Worm (Caenorhabditis elegans): ENCODE results near the gene ZK616.2.

ZK616.2 gene

ce11 chrIV:5366567-5366966 lies 31.1 kb upstream of the ZK616.2 start, which contains the start of gene sand-1:
Gene sand-1 (plus strand): TSS chrIV:5366867.
- no peak for TF ChIP-seq elt-1 (tag; optimal IDR thresholded peaks at IDR 0.05)

ce11 chrIV:5367899-5368298 lies 29.7 kb upstream of the ZK616.2 start:
- TF ChIP-seq F13H6.1 (tag; optimal IDR thresholded peaks at IDR 0.05) (no peak), zag-1 (tag; optimal IDR thresholded peaks at IDR 0.05) (no peak), lin-11 (tag; optimal IDR thresholded peaks at IDR 0.05) (no peak), ZK546.5 (tag; optimal IDR thresholded peaks at IDR 0.05) (no peak), peb-1 (tag; optimal IDR thresholded peaks at IDR 0.05) (no peak)

- TF ChIP-seq F13H6.1 (tag; optimal IDR thresholded peaks at IDR 0.05) = peak; percentile 29
- peak; percentile 34 for TF ChIP-seq crh-2 (tag; optimal IDR thresholded peaks at IDR 0.05)
- no peak for TF ChIP-seq nhr-6 (tag; optimal IDR thresholded peaks at IDR 0.05)
- TF ChIP-seq C34F6.9 (tag; optimal IDR thresholded peaks at IDR 0.05) = peak; percentile 63
- no peak for TF ChIP-seq aly-2 (tag; optimal IDR thresholded peaks at IDR 0.05)
- no peak for TF ChIP-seq R02D3.7 (tag; optimal IDR thresholded peaks at IDR 0.05)
- peak; percentile 37 for TF ChIP-seq snpc-4 (tag; optimal IDR thresholded peaks at IDR 0.05)
- TF ChIP-seq nhr-129 (tag; optimal IDR thresholded peaks at IDR 0.05) = peak; percentile 50
- TF ChIP-seq unc-55 (GFP tag; optimal IDR thresholded peaks at IDR 0.05) = peak; percentile 52
- no peak for TF ChIP-seq elt-3 (tag; optimal IDR thresholded peaks at IDR 0.05)
- peak in 1 of 2 experiments; percentile 45 for TF ChIP-seq lsy-2 (tag; optimal IDR thresholded peaks at IDR 0.05)
- TF ChIP-seq sma-9 (GFP tag; optimal IDR thresholded peaks at IDR 0.05) = peak; percentile 11
- no peak for TF ChIP-seq sma-9 (tag; optimal IDR thresholded peaks at IDR 0.05)
- peak; percentile 20 for TF ChIP-seq nhr-25 (tag; optimal IDR thresholded peaks at IDR 0.05)
These were observed 28.8 kb upstream of the ZK616.2 start for ce11 chrIV:5368860-5369259.

ce11 chrIV:5369414-5369813 lies 28.2 kb upstream of the ZK616.2 start, which contains the start of gene F41H10.3:
Gene F41H10.3 (plus strand): TSS chrIV:5369801.
- TF ChIP-seq egl-27 (tag; optimal IDR thresholded peaks at IDR 0.05) = no peak
- peak; percentile 2 for TF ChIP-seq C34F6.9 (tag; optimal IDR thresholded peaks at IDR 0.05)

ce11 chrIV:5370914-5371313 lies 26.7 kb upstream of the ZK616.2 start:
- no peak for TF ChIP-seq sma-3 (GFP tag; optimal IDR thresholded peaks at IDR 0.05)
- no peak for TF ChIP-seq C34F6.9 (tag; optimal IDR thresholded peaks at IDR 0.05)
- TF ChIP-seq ztf-4 (tag; optimal IDR thresholded peaks at IDR 0.05) = no peak
- no peak for TF ChIP-seq nhr-77 (tag; optimal IDR thresholded peaks at IDR 0.05)
- TF ChIP-seq mbf-1 (tag; optimal IDR thresholded peaks at IDR 0.05) = no peak
- no peak for TF ChIP-seq lin-39 (tag; optimal IDR thresholded peaks at IDR 0.05)
- TF ChIP-seq nhr-12 (tag; optimal IDR thresholded peaks at IDR 0.05) = no peak
- TF ChIP-seq nhr-21 (tag; optimal IDR thresholded peaks at IDR 0.05) = no peak
- peak in 1 of 2 experiments; percentile 26 for TF ChIP-seq lsy-2 (tag; optimal IDR thresholded peaks at IDR 0.05)
- peak; percentile 53 for TF ChIP-seq unc-55 (GFP tag; optimal IDR thresholded peaks at IDR 0.05)
- no peak for TF ChIP-seq crh-2 (tag; optimal IDR thresholded peaks at IDR 0.05)
- no peak for TF ChIP-seq gmeb-1 (tag; optimal IDR thresholded peaks at IDR 0.05)
- TF ChIP-seq lin-11 (tag; optimal IDR thresholded peaks at IDR 0.05) = no peak

- TF ChIP-seq fos-1 (tag; optimal IDR thresholded peaks at IDR 0.05) = peak; percentile 2
- no peak for TF ChIP-seq sma-3 (GFP tag; optimal IDR thresholded peaks at IDR 0.05)
- TF ChIP-seq unc-55 (GFP tag; optimal IDR thresholded peaks at IDR 0.05) = no peak
- no peak for TF ChIP-seq peb-1 (tag; optimal IDR thresholded peaks at IDR 0.05)
These were observed 23.3 kb upstream of the ZK616.2 start for ce11 chrIV:5374321-5374720.

ce11 chrIV:5374946-5375345 lies 22.7 kb upstream of the ZK616.2 start:
- TF ChIP-seq R02D3.7 (tag; optimal IDR thresholded peaks at IDR 0.05) (no peak), peb-1 (tag; optimal IDR thresholded peaks at IDR 0.05) (no peak), nhr-12 (tag; optimal IDR thresholded peaks at IDR 0.05) (no peak), ceh-16 (tag; optimal IDR thresholded peaks at IDR 0.05) (no peak), unc-39 (tag; optimal IDR thresholded peaks at IDR 0.05) (no peak), sem-4 (tag; optimal IDR thresholded peaks at IDR 0.05) (no peak), F13H6.1 (tag; optimal IDR thresholded peaks at IDR 0.05) (no peak), lin-13 (GFP tag; optimal IDR thresholded peaks at IDR 0.05) (no peak), ama-1 (optimal IDR thresholded peaks at IDR 0.05) (no peak), egl-27 (tag; optimal IDR thresholded peaks at IDR 0.05) (no peak), unc-55 (GFP tag; optimal IDR thresholded peaks at IDR 0.05) (no peak), skn-1 (tag; optimal IDR thresholded peaks at IDR 0.05) (no peak), nhr-77 (tag; optimal IDR thresholded peaks at IDR 0.05) (no peak), fos-1 (tag; optimal IDR thresholded peaks at IDR 0.05) (no peak), ztf-11 (tag; optimal IDR thresholded peaks at IDR 0.05) (no peak), elt-3 (tag; optimal IDR thresholded peaks at IDR 0.05) (no peak), C34F6.9 (tag; optimal IDR thresholded peaks at IDR 0.05) (no peak), alr-1 (tag; optimal IDR thresholded peaks at IDR 0.05) (no peak), lin-39 (tag; optimal IDR thresholded peaks at IDR 0.05) (no peak), nhr-10 (tag; optimal IDR thresholded peaks at IDR 0.05) (no peak)

Data from whole organism, L2 larva.